Worm (Caenorhabditis elegans): ENCODE measurements around the gene viro-2.

DNA sequence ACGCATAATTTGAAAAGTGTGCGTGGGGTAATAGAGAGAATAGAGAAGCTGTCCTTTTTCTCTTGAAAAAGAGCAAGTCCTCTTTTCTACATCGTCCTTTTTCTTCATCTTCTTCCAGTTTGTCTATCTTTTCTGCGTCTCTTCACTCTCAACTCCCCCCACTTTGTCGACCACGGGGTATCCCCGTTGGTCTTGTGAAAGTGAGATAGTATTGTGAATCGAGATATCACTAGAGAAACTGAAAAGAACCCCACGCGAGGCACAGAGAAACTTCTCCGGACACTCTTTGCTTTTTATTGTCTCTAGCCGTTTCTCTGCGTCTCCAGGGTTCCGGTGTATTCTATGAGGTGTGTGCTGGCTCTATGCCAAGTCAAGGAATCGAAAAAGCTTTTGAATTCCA is 26.9 kb downstream of the viro-2 start:
- TF ChIP-seq T23F11.4 (GFP tag; optimal IDR thresholded peaks at IDR 0.05) = no peak
- TF ChIP-seq Y22D7AL.16 (tag; optimal IDR thresholded peaks at IDR 0.05) = no peak
- TF ChIP-seq F13H6.1 (tag; optimal IDR thresholded peaks at IDR 0.05) = peak; percentile 16

Measured in whole organism, late embryonic.